Fruit fly (Drosophila melanogaster) whole organism, embryonic: ENCODE data around the gene P5CDh1.
A peak's percentile ranks its signal among the peaks of the same experiment; 100 is the strongest.

Experiments
- Aef1 ChIP-seq: fragments of 200-800 bp; sonication (Bioruptor generic); IDR thresholded peaks from 3 replicates; pipeline ENCODE4 v1.3.6; 2022; ENCODE audit warnings: missing biosample characterization, missing genetic modification characterization
- Bgb ChIP-seq: fragments of 200-800 bp; sonication (Bioruptor generic); IDR thresholded peaks from 2 replicates; pipeline ENCODE4 v1.3.6; 2022; ENCODE audit warnings: missing biosample characterization, missing genetic modification characterization; ENCODE audit not compliant: partially characterized antibody
- BtbVII ChIP-seq: fragments of 200-800 bp; sonication (Bioruptor generic); optimal IDR thresholded peaks from 3 replicates; lab custom pipeline; 2017; ENCODE audit warnings: missing biosample characterization, mild to moderate bottlenecking, missing genetic modification characterization
- CG11093 ChIP-seq: fragments of 200-800 bp; sonication (Bioruptor generic); IDR thresholded peaks from 3 replicates; pipeline ENCODE4 v1.3.6; 2022; ENCODE audit warnings: missing biosample characterization, missing genetic modification characterization
- CG17385 ChIP-seq: fragments of 200-800 bp; sonication (Bioruptor generic); optimal IDR thresholded peaks from 3 replicates; lab custom pipeline; 2018; ENCODE audit warnings: missing biosample characterization, mild to moderate bottlenecking, missing genetic modification characterization
- CG17568 ChIP-seq: fragments of 200-800 bp; sonication (Bioruptor generic); optimal IDR thresholded peaks from 2 replicates; lab custom pipeline; 2018; ENCODE audit warnings: missing biosample characterization, mild to moderate bottlenecking, missing genetic modification characterization, moderate library complexity
- CG1792 ChIP-seq: fragments of 200-800 bp; sonication (Bioruptor generic); optimal IDR thresholded peaks from 2 replicates; lab custom pipeline; 2016; ENCODE audit warnings: missing biosample characterization, missing genetic modification characterization
- CG1832 ChIP-seq: fragments of 200-800 bp; sonication (Bioruptor generic); optimal IDR thresholded peaks from 2 replicates; lab custom pipeline; 2017; ENCODE audit warnings: missing biosample characterization, mild to moderate bottlenecking, missing genetic modification characterization, inconsistent platforms
- CG2116 ChIP-seq: fragments of 200-800 bp; sonication (Bioruptor generic); optimal IDR thresholded peaks from 3 replicates; lab custom pipeline; 2018; ENCODE audit warnings: missing biosample characterization, mild to moderate bottlenecking, missing genetic modification characterization
- CG2199 ChIP-seq: fragments of 200-800 bp; sonication (Bioruptor generic); IDR thresholded peaks from 3 replicates; pipeline ENCODE4 v1.3.6; 2022; ENCODE audit warnings: missing biosample characterization, missing genetic modification characterization
- CG2678 ChIP-seq: fragments of 200-800 bp; sonication (Bioruptor generic); optimal IDR thresholded peaks from 3 replicates; lab custom pipeline; 2019; ENCODE audit warnings: missing biosample characterization, mild to moderate bottlenecking, missing genetic modification characterization, moderate library complexity
- CG4328 ChIP-seq: fragments of 200-800 bp; sonication (Bioruptor generic); optimal IDR thresholded peaks from 3 replicates; lab custom pipeline; 2017; ENCODE audit warnings: missing biosample characterization, missing genetic modification reagents, missing genetic modification characterization
- CG4617 ChIP-seq: fragments of 200-800 bp; sonication (Bioruptor generic); optimal IDR thresholded peaks from 3 replicates; lab custom pipeline; 2016; ENCODE audit warnings: missing biosample characterization, missing genetic modification characterization, borderline replicate concordance
- CG5180 ChIP-seq: fragments of 200-800 bp; sonication (Bioruptor generic); optimal IDR thresholded peaks from 3 replicates; lab custom pipeline; 2017; ENCODE audit warnings: missing biosample characterization, missing genetic modification characterization, mild to moderate bottlenecking, moderate library complexity, missing genetic modification reagents
- CG6175 ChIP-seq: fragments of 200-800 bp; sonication (Bioruptor generic); IDR thresholded peaks from 3 replicates; pipeline ENCODE4 v1.3.6; 2022; ENCODE audit warnings: missing biosample characterization, missing genetic modification characterization
- CG6683 ChIP-seq: fragments of 200-800 bp; sonication (Bioruptor generic); optimal IDR thresholded peaks from 2 replicates; lab custom pipeline; 2017; ENCODE audit warnings: missing biosample characterization, mild to moderate bottlenecking, missing genetic modification characterization, missing genetic modification reagents
- CG6689 ChIP-seq: fragments of 200-800 bp; sonication (Bioruptor generic); IDR thresholded peaks from 2 replicates; pipeline ENCODE4 v1.3.6; 2022; ENCODE audit warnings: missing biosample characterization, missing genetic modification characterization
- CG6791 ChIP-seq: fragments of 200-800 bp; sonication (Bioruptor generic); IDR thresholded peaks from 3 replicates; pipeline ENCODE4 v1.3.6; 2022; ENCODE audit warnings: missing biosample characterization, missing genetic modification characterization; ENCODE audit not compliant: partially characterized antibody
- CG7928 ChIP-seq: fragments of 200-800 bp; sonication (Bioruptor generic); optimal IDR thresholded peaks from 2 replicates; lab custom pipeline; 2017; ENCODE audit warnings: missing biosample characterization, mild to moderate bottlenecking, missing genetic modification characterization
- CG8089 ChIP-seq: fragments of 200-800 bp; sonication (Bioruptor generic); optimal IDR thresholded peaks from 3 replicates; lab custom pipeline; 2016; ENCODE audit warnings: missing biosample characterization, missing genetic modification characterization
- Dek ChIP-seq: fragments of 200-800 bp; sonication (Bioruptor generic); optimal IDR thresholded peaks from 3 replicates; lab custom pipeline; 2019; ENCODE audit warnings: missing biosample characterization, mild to moderate bottlenecking, missing genetic modification characterization, moderate library complexity
- HHEX ChIP-seq: fragments of 200-800 bp; sonication (Bioruptor generic); optimal IDR thresholded peaks from 3 replicates; lab custom pipeline; 2017; ENCODE audit warnings: missing biosample characterization, mild to moderate bottlenecking, missing genetic modification characterization, missing genetic modification reagents
- HLH3B ChIP-seq: fragments of 200-800 bp; sonication (Bioruptor generic); IDR thresholded peaks from 2 replicates; pipeline ENCODE4 v1.3.6; 2022; ENCODE audit warnings: missing biosample characterization, missing genetic modification characterization
- HLHmδ ChIP-seq: fragments of 200-800 bp; sonication (Bioruptor generic); optimal IDR thresholded peaks from 2 replicates; lab custom pipeline; 2018; ENCODE audit warnings: missing biosample characterization, mild to moderate bottlenecking, missing genetic modification characterization, moderate library complexity
- Lpt ChIP-seq: fragments of >200 bp; optimal IDR thresholded peaks from 2 replicates; lab custom pipeline; 2018; ENCODE audit warnings: missing biosample characterization, missing genetic modification characterization
- MESR4 ChIP-seq: fragments of 200-800 bp; sonication (Bioruptor generic); optimal IDR thresholded peaks from 2 replicates; lab custom pipeline; 2018; ENCODE audit warnings: missing biosample characterization, mild to moderate bottlenecking, missing genetic modification characterization, moderate library complexity
- Neu2 ChIP-seq: fragments of 200-800 bp; sonication (Bioruptor generic); optimal IDR thresholded peaks from 3 replicates; lab custom pipeline; 2016; ENCODE audit warnings: missing biosample characterization, missing genetic modification characterization, borderline replicate concordance
- Nf-YB ChIP-seq: fragments of 200-800 bp; sonication (Bioruptor generic); optimal IDR thresholded peaks from 3 replicates; lab custom pipeline; 2019; ENCODE audit warnings: missing biosample characterization, mild to moderate bottlenecking, missing genetic modification characterization, moderate library complexity
- Opbp ChIP-seq: fragments of 200-800 bp; sonication (Bioruptor generic); IDR thresholded peaks from 3 replicates; pipeline ENCODE4 v1.3.6; 2022; ENCODE audit warnings: missing biosample characterization, missing genetic modification characterization; ENCODE audit not compliant: partially characterized antibody
- Sry-δ ChIP-seq: fragments of 200-800 bp; sonication (Bioruptor generic); optimal IDR thresholded peaks from 2 replicates; lab custom pipeline; 2016; ENCODE audit warnings: missing biosample characterization, missing genetic modification characterization
- Taf1 ChIP-seq: fragments of 200-800 bp; sonication (Bioruptor generic); IDR thresholded peaks from 2 replicates; pipeline ENCODE4 v1.3.6; 2022; ENCODE audit warnings: missing biosample characterization, missing genetic modification characterization
- abd-A ChIP-seq: fragments of 200-800 bp; sonication (Bioruptor generic); optimal IDR thresholded peaks from 3 replicates; lab custom pipeline; 2019; ENCODE audit warnings: missing biosample characterization, mild to moderate bottlenecking, missing genetic modification characterization, moderate library complexity
- ase ChIP-seq: fragments of 200-800 bp; sonication (Bioruptor generic); IDR thresholded peaks from 3 replicates; pipeline ENCODE4 v1.3.6; 2022; ENCODE audit warnings: missing biosample characterization, missing genetic modification characterization
- bbx ChIP-seq: fragments of 200-800 bp; sonication (Bioruptor generic); IDR thresholded peaks from 2 replicates; pipeline ENCODE4 v1.3.6; 2022; ENCODE audit warnings: missing biosample characterization, missing genetic modification characterization; ENCODE audit not compliant: partially characterized antibody
- chif ChIP-seq, 2 experiments: fragments of 200-800 bp; sonication (Bioruptor generic); optimal IDR thresholded peaks; 3 replicates each; lab custom pipeline; 2016; ENCODE audit warnings: missing biosample characterization in 2 of 2, missing genetic modification characterization in 2 of 2
- chm ChIP-seq: fragments of 200-800 bp; sonication (Bioruptor generic); IDR thresholded peaks from 2 replicates; pipeline ENCODE4 v1.3.6; 2022; ENCODE audit warnings: missing biosample characterization, missing genetic modification characterization
- crp ChIP-seq, 2 experiments: fragments of 200-800 bp; sonication (Bioruptor generic); optimal IDR thresholded peaks; 2 replicates in 1 of 2; 3 replicates in 1 of 2; lab custom pipeline; 2017; ENCODE audit warnings: missing biosample characterization in 2 of 2, missing genetic modification characterization in 2 of 2, mild to moderate bottlenecking in 1 of 2, moderate library complexity in 1 of 2
- emc ChIP-seq: fragments of 200-800 bp; sonication (Bioruptor generic); optimal IDR thresholded peaks from 2 replicates; lab custom pipeline; 2016; ENCODE audit warnings: missing biosample characterization, missing genetic modification characterization
- ems ChIP-seq: fragments of 200-800 bp; sonication (Bioruptor generic); optimal IDR thresholded peaks from 3 replicates; lab custom pipeline; 2016; ENCODE audit warnings: missing biosample characterization, missing genetic modification characterization
- jing ChIP-seq: fragments of 200-800 bp; sonication (Bioruptor generic); optimal IDR thresholded peaks from 2 replicates; lab custom pipeline; 2018; ENCODE audit warnings: missing biosample characterization, mild to moderate bottlenecking, missing genetic modification characterization
- kah ChIP-seq: fragments of 200-800 bp; sonication (Bioruptor generic); optimal IDR thresholded peaks from 2 replicates; lab custom pipeline; 2018; ENCODE audit warnings: missing biosample characterization, mild to moderate bottlenecking, missing genetic modification characterization
- ken ChIP-seq: fragments of 200-800 bp; sonication (Bioruptor generic); IDR thresholded peaks from 3 replicates; pipeline ENCODE4 v1.3.6; 2022; ENCODE audit warnings: missing biosample characterization, missing genetic modification characterization
- odd ChIP-seq: fragments of 200-800 bp; sonication (Bioruptor generic); optimal IDR thresholded peaks from 2 replicates; lab custom pipeline; 2017; ENCODE audit warnings: missing biosample characterization, mild to moderate bottlenecking, missing genetic modification characterization
- sna ChIP-seq: fragments of 200-800 bp; sonication (Bioruptor generic); IDR thresholded peaks from 2 replicates; pipeline ENCODE4 v1.3.6; 2022; ENCODE audit warnings: missing biosample characterization, missing genetic modification characterization; ENCODE audit not compliant: partially characterized antibody
- sr ChIP-seq: fragments of 200-800 bp; sonication (Bioruptor generic); IDR thresholded peaks from 3 replicates; pipeline ENCODE4 v1.3.6; 2022; ENCODE audit warnings: missing biosample characterization, missing genetic modification characterization
- tll ChIP-seq, 2 experiments: fragments of 200-800 bp in 1 of 2; fragments of >200 bp in 1 of 2; sonication (Bioruptor generic) in 1 of 2; optimal IDR thresholded peaks; 2 replicates each; lab custom pipeline; 2017 to 2019; ENCODE audit warnings: missing biosample characterization in 2 of 2, missing genetic modification characterization in 2 of 2, mild to moderate bottlenecking in 1 of 2, moderate library complexity in 1 of 2
- ttk ChIP-seq: fragments of 200-800 bp; sonication (Bioruptor generic); IDR thresholded peaks from 2 replicates; pipeline ENCODE4 v2.1.2; 2022; ENCODE audit warnings: missing biosample characterization, missing genetic modification characterization
- wek ChIP-seq: fragments of 200-800 bp; sonication (Bioruptor generic); optimal IDR thresholded peaks from 3 replicates; lab custom pipeline; 2018; ENCODE audit warnings: missing biosample characterization, mild to moderate bottlenecking, missing genetic modification characterization, moderate library complexity
- zf30C ChIP-seq: fragments of 200-800 bp; sonication (Bioruptor generic); optimal IDR thresholded peaks from 3 replicates; lab custom pipeline; 2018; ENCODE audit warnings: missing biosample characterization, mild to moderate bottlenecking, missing genetic modification characterization
- zfh1 ChIP-seq: fragments of 200-800 bp; sonication (Bioruptor generic); IDR thresholded peaks from 3 replicates; pipeline ENCODE4 v1.3.6; 2022; ENCODE audit warnings: missing biosample characterization, missing genetic modification characterization

Gene P5CDh1

dm6 chr3L:21808568-21808967 is 32.6 kb downstream of the P5CDh1 start, which contains the start of gene eg (continued):
- TF ChIP-seq HHEX (GFP tag; lab: Kevin White, UChicago) (no peak), CG17385 (GFP tag; lab: Kevin White, UChicago) (no peak), chm (GFP tag; lab: Robert Waterston, UW) (no peak), Lpt (GFP tag; lab: Kevin White, UChicago) (no peak), Opbp (GFP tag; lab: Robert Waterston, UW) (peak; percentile 62; the same call in 2 of the 3 replicates), HLH3B (GFP tag; lab: Robert Waterston, UW) (0 out of 2 replicates have a peak, but pooled peaks have one; percentile 1), CG11093 (GFP tag; lab: Robert Waterston, UW) (no peak), CG4328 (GFP tag; lab: Kevin White, UChicago) (no peak), jing (GFP tag; lab: Kevin White, UChicago) (peak; percentile 14), tll (GFP tag; optimal IDR thresholded peaks at IDR 0.05; lab: Kevin White, UChicago) (no peak), crp (GFP tag; optimal IDR thresholded peaks at IDR 0.05; lab: Kevin White, UChicago) (no peak), odd (peak; percentile 29), Neu2 (GFP tag; lab: Kevin White, UChicago) (no peak), CG1832 (GFP tag; lab: Kevin White, UChicago) (no peak), CG2678 (tag; lab: Kevin White, UChicago) (no peak), ttk (GFP tag; lab: Robert Waterston, UW) (no peak), Sry-δ (GFP tag; lab: Kevin White, UChicago) (no peak), ems (GFP tag; lab: Kevin White, UChicago) (no peak), CG6175 (peak; percentile 74; the same call in 2 of the 3 replicates), CG4617 (no peak), chif (GFP tag; optimal IDR thresholded peaks at IDR 0.05; lab: Kevin White, UChicago) (peak in 1 of 2 experiments; percentile 0), wek (GFP tag; lab: Kevin White, UChicago) (no peak), abd-A (tag; lab: Kevin White, UChicago) (no peak), bbx (GFP tag; lab: Robert Waterston, UW) (no peak), Bgb (GFP tag; lab: Robert Waterston, UW) (no peak), CG6689 (no peak; the same call in 1 of the 2 replicates), emc (GFP tag; lab: Kevin White, UChicago) (no peak), Taf1 (GFP tag; lab: Robert Waterston, UW) (no peak), CG2199 (0 out of 3 replicates have a peak, but pooled peaks have one; percentile 26), CG6791 (no peak), CG17568 (GFP tag; lab: Kevin White, UChicago) (no peak), sna (GFP tag; lab: Robert Waterston, UW) (no peak), CG5180 (GFP tag; lab: Kevin White, UChicago) (no peak), Aef1 (GFP tag; lab: Robert Waterston, UW) (no peak), BtbVII (no peak), Nf-YB (GFP tag; lab: Kevin White, UChicago) (no peak), CG7928 (GFP tag; lab: Kevin White, UChicago) (no peak), CG2116 (GFP tag; lab: Kevin White, UChicago) (no peak), zf30C (GFP tag; lab: Kevin White, UChicago) (peak; percentile 47), CG6683 (GFP tag; lab: Kevin White, UChicago) (no peak), sr (no peak), CG8089 (GFP tag; lab: Kevin White, UChicago) (no peak), MESR4 (GFP tag; lab: Kevin White, UChicago) (no peak), HLHmδ (GFP tag; lab: Kevin White, UChicago) (peak; percentile 89), ken (GFP tag; lab: Robert Waterston, UW) (no peak), zfh1 (GFP tag; lab: Robert Waterston, UW) (0 out of 3 replicates have a peak, but pooled peaks have one; percentile 0), CG1792 (no peak), Dek (tag; lab: Kevin White, UChicago) (no peak), kah (no peak), ase (GFP tag; lab: Robert Waterston, UW) (no peak)
